Worm (Caenorhabditis elegans) whole organism, mixed stage, embryonic: ENCODE data around the gene T12C9.7.

Experiments
- M03D4.4 ChIP-seq: sonication (generic microtip); optimal IDR thresholded peaks from 2 replicates; lab custom pipeline; 2017; ENCODE audit warnings: mild to moderate bottlenecking, missing genetic modification characterization, missing compliant biosample characterization
- bed-3 ChIP-seq: fragments of 200-800 bp; sonication (Bioruptor generic); optimal IDR thresholded peaks from 3 replicates; lab custom pipeline; 2018; ENCODE audit warnings: mild to moderate bottlenecking, missing genetic modification characterization, moderate library complexity, missing compliant biosample characterization
- blmp-1 ChIP-seq: fragments of 150-350 bp; optimal IDR thresholded peaks from 2 replicates; lab custom pipeline; 2014; ENCODE audit warnings: missing biosample characterization, missing genetic modification characterization
- ceh-39 ChIP-seq: fragments of 150-350 bp; optimal IDR thresholded peaks from 2 replicates; lab custom pipeline; 2014; ENCODE audit warnings: missing biosample characterization, missing genetic modification characterization
- ceh-43 ChIP-seq: fragments of 200-800 bp; sonication (Bioruptor generic); optimal IDR thresholded peaks from 2 replicates; lab custom pipeline; 2018; ENCODE audit warnings: mild to moderate bottlenecking, missing genetic modification characterization, moderate library complexity, missing compliant biosample characterization
- ces-1 ChIP-seq: fragments of 150-350 bp; optimal IDR thresholded peaks from 2 replicates; lab custom pipeline; 2014; ENCODE audit warnings: missing biosample characterization, missing genetic modification reagents, missing genetic modification characterization
- drap-1 ChIP-seq: fragments of 200-800 bp; sonication (Bioruptor generic); optimal IDR thresholded peaks from 3 replicates; lab custom pipeline; 2018; ENCODE audit warnings: mild to moderate bottlenecking, missing genetic modification characterization, missing compliant biosample characterization
- elt-3 ChIP-seq: fragments of 150-350 bp; optimal IDR thresholded peaks from 2 replicates; lab custom pipeline; 2014; ENCODE audit warnings: missing biosample characterization, missing genetic modification characterization
- hlh-1 ChIP-seq: fragments of 150-350 bp; optimal IDR thresholded peaks from 2 replicates; lab custom pipeline; 2014; ENCODE audit warnings: missing biosample characterization, missing genetic modification reagents, missing genetic modification characterization
- lin-32 ChIP-seq: fragments of 200-800 bp; sonication (Bioruptor generic); optimal IDR thresholded peaks from 2 replicates; lab custom pipeline; 2018; ENCODE audit warnings: mild to moderate bottlenecking, missing genetic modification characterization, missing compliant biosample characterization
- lsy-2 ChIP-seq: fragments of 150-350 bp; optimal IDR thresholded peaks from 2 replicates; lab custom pipeline; 2014; ENCODE audit warnings: missing biosample characterization, missing genetic modification characterization
- mab-5 ChIP-seq: fragments of 150-350 bp; optimal IDR thresholded peaks from 2 replicates; lab custom pipeline; 2014; ENCODE audit warnings: missing biosample characterization, missing genetic modification characterization
- mls-2 ChIP-seq: sonication (generic microtip); optimal IDR thresholded peaks from 2 replicates; lab custom pipeline; 2016; ENCODE audit warnings: mild to moderate bottlenecking, missing genetic modification characterization, moderate library complexity, missing compliant biosample characterization
- nhr-12 ChIP-seq: fragments of 150-350 bp; optimal IDR thresholded peaks from 2 replicates; lab custom pipeline; 2014; ENCODE audit warnings: missing biosample characterization, missing genetic modification characterization
- nhr-2 ChIP-seq: fragments of 150-350 bp; optimal IDR thresholded peaks from 2 replicates; lab custom pipeline; 2014; ENCODE audit warnings: missing biosample characterization, missing genetic modification characterization
- nhr-237 ChIP-seq: fragments of 150-350 bp; optimal IDR thresholded peaks from 2 replicates; lab custom pipeline; 2014; ENCODE audit warnings: missing biosample characterization, missing genetic modification characterization
- nhr-28 ChIP-seq: fragments of 150-350 bp; optimal IDR thresholded peaks from 2 replicates; lab custom pipeline; 2014; ENCODE audit warnings: missing biosample characterization, missing genetic modification characterization
- pha-4 ChIP-seq: fragments of 150-350 bp; optimal IDR thresholded peaks from 2 replicates; lab custom pipeline; 2018; ENCODE audit warnings: missing biosample characterization, missing genetic modification reagents, missing genetic modification characterization
- sem-2 ChIP-seq: fragments of 200-800 bp; sonication (Bioruptor generic); optimal IDR thresholded peaks from 2 replicates; lab custom pipeline; 2018; ENCODE audit warnings: mild to moderate bottlenecking, missing genetic modification characterization, missing compliant biosample characterization
- sptf-1 ChIP-seq: sonication (generic microtip); optimal IDR thresholded peaks from 2 replicates; lab custom pipeline; 2017; ENCODE audit warnings: mild to moderate bottlenecking, missing genetic modification characterization, moderate library complexity, missing compliant biosample characterization
- tbx-8 ChIP-seq: fragments of 200-800 bp; sonication (Bioruptor generic); optimal IDR thresholded peaks from 2 replicates; lab custom pipeline; 2018; ENCODE audit warnings: mild to moderate bottlenecking, missing genetic modification characterization, moderate library complexity, missing compliant biosample characterization
- unc-120 ChIP-seq: sonication (generic microtip); optimal IDR thresholded peaks from 2 replicates; lab custom pipeline; 2017; ENCODE audit warnings: missing genetic modification characterization, missing compliant biosample characterization; ENCODE audit not compliant: poor library complexity, severe bottlenecking
- unc-39 ChIP-seq: fragments of 150-350 bp; optimal IDR thresholded peaks from 2 replicates; lab custom pipeline; 2014; ENCODE audit warnings: missing biosample characterization, missing genetic modification characterization
- zip-8 ChIP-seq: fragments of 150-350 bp; optimal IDR thresholded peaks from 2 replicates; lab custom pipeline; 2014; ENCODE audit warnings: missing biosample characterization, missing genetic modification characterization
- ztf-11 ChIP-seq: fragments of 150-350 bp; optimal IDR thresholded peaks from 2 replicates; lab custom pipeline; 2014; ENCODE audit warnings: missing biosample characterization, missing genetic modification characterization

Gene T12C9.7

ce11 chrII:4417333-4417732, 43.4 kb downstream of the T12C9.7 start, which contains the start of gene sod-5:
sod-5 (plus strand) TSS chrII:4417633.
- no peak for TF ChIP-seq tbx-8 (GFP tag; lab: Kevin White, UChicago)
- TF ChIP-seq nhr-12 (tag; lab: Kevin White, UChicago) = no peak
- TF ChIP-seq ceh-43 (GFP tag; lab: Kevin White, UChicago) = no peak
- TF ChIP-seq ztf-11 (tag; lab: Kevin White, UChicago) = no peak
- no peak for TF ChIP-seq lsy-2 (tag; lab: Kevin White, UChicago)
- TF ChIP-seq blmp-1 (tag; lab: Kevin White, UChicago) = no peak
- TF ChIP-seq elt-3 (tag; lab: Kevin White, UChicago) = no peak
- TF ChIP-seq pha-4 (tag; lab: Kevin White, UChicago) = no peak
- TF ChIP-seq ces-1 (GFP tag; lab: Kevin White, UChicago) = no peak
- no peak for TF ChIP-seq mls-2 (tag; lab: Kevin White, UChicago)
- no peak for TF ChIP-seq nhr-237 (tag; lab: Kevin White, UChicago)
- TF ChIP-seq bed-3 (GFP tag; lab: Kevin White, UChicago) = no peak
- TF ChIP-seq nhr-2 (tag; lab: Kevin White, UChicago) = no peak
- no peak for TF ChIP-seq zip-8 (tag; lab: Kevin White, UChicago)
- TF ChIP-seq lin-32 (GFP tag; lab: Kevin White, UChicago) = no peak
- TF ChIP-seq drap-1 = no peak
- TF ChIP-seq hlh-1 (tag; lab: Kevin White, UChicago) = no peak

ce11 chrII:4409650-4410049, 51.1 kb downstream of the T12C9.7 start:
- TF ChIP-seq nhr-28 (tag; lab: Kevin White, UChicago) = no peak
- TF ChIP-seq mls-2 (tag; lab: Kevin White, UChicago) = no peak
- TF ChIP-seq unc-39 = no peak
- TF ChIP-seq ceh-39 (tag; lab: Kevin White, UChicago) = no peak
- no peak for TF ChIP-seq sem-2 (GFP tag; lab: Kevin White, UChicago)
- no peak for TF ChIP-seq sptf-1
- no peak for TF ChIP-seq ztf-11 (tag; lab: Kevin White, UChicago)
- TF ChIP-seq mab-5 (tag; lab: Kevin White, UChicago) = no peak
- TF ChIP-seq unc-120 (tag; lab: Kevin White, UChicago) = no peak
- TF ChIP-seq pha-4 (tag; lab: Kevin White, UChicago) = no peak
- TF ChIP-seq M03D4.4 (tag; lab: Kevin White, UChicago) = no peak
- TF ChIP-seq hlh-1 (tag; lab: Kevin White, UChicago) = no peak
- no peak for TF ChIP-seq lsy-2 (tag; lab: Kevin White, UChicago)
- TF ChIP-seq ceh-43 (GFP tag; lab: Kevin White, UChicago) = no peak
